Fruit fly (Drosophila melanogaster): Measurements from ENCODE around the gene CG18131.

DNA sequence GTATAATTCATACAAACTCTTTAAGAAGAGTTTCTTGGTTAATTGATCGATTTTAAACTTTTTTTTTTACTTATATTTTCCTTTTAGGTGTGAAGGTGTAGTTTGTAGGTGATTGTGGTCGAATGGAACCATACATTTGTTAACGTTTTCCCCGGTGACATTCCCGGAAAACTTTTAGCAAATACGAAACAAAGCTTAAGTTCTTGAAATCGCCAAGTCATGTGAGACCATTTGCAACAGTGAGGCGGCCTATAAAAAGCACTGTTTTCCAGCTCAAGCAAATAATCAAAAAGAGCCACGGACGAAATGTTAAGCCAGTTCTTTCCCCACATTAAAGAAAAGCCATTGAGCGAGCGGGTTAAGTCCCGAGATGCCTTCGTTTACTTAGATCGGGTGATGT, 22.0 kb upstream of the CG18131 start, which contains the start of gene Or22b:
- no peak for TF ChIP-seq ttk (optimal IDR thresholded peaks at IDR 0.05)
- TF ChIP-seq insv (optimal IDR thresholded peaks at IDR 0.05): no peak
- TF ChIP-seq h (optimal IDR thresholded peaks at IDR 0.05): no peak

All from Kc167 (cell line).